Worm (Caenorhabditis elegans) whole organism, L1 larva: ENCODE results near the gene srz-11.

Source experiments
- C04F5.9 ChIP-seq: sonication (generic microtip); optimal IDR thresholded peaks from 2 replicates; lab custom pipeline; 2016; ENCODE audit warnings: missing genetic modification characterization, missing compliant biosample characterization
- C16A3.4 ChIP-seq: fragments of 150-350 bp; optimal IDR thresholded peaks from 2 replicates; lab custom pipeline; 2014; ENCODE audit warnings: missing biosample characterization, missing genetic modification characterization
- Y116A8C.19 ChIP-seq: sonication (generic microtip); optimal IDR thresholded peaks from 2 replicates; lab custom pipeline; 2016; ENCODE audit warnings: missing compliant biosample characterization, missing genetic modification characterization, borderline replicate concordance
- aha-1 ChIP-seq: fragments of 150-350 bp; optimal IDR thresholded peaks from 2 replicates; lab custom pipeline; 2014; ENCODE audit warnings: missing biosample characterization, missing genetic modification characterization
- alr-1 ChIP-seq: fragments of 200-800 bp; sonication (Bioruptor generic); optimal IDR thresholded peaks from 2 replicates; lab custom pipeline; 2018; ENCODE audit warnings: borderline replicate concordance, mild to moderate bottlenecking, missing genetic modification characterization, missing compliant biosample characterization
- ceh-8 ChIP-seq: fragments of 200-800 bp; sonication (Bioruptor generic); optimal IDR thresholded peaks from 2 replicates; lab custom pipeline; 2018; ENCODE audit warnings: mild to moderate bottlenecking, missing genetic modification characterization, moderate library complexity, missing compliant biosample characterization
- ceh-88 ChIP-seq: fragments of 200-800 bp; sonication (Bioruptor generic); IDR thresholded peaks from 2 replicates; pipeline ENCODE4 v1.3.6; 2022; ENCODE audit warnings: missing genetic modification characterization, missing compliant biosample characterization
- ceh-90 ChIP-seq: sonication (generic microtip); optimal IDR thresholded peaks from 2 replicates; lab custom pipeline; 2016; ENCODE audit warnings: missing genetic modification characterization, missing compliant biosample characterization
- ces-1 ChIP-seq: fragments of 150-350 bp; optimal IDR thresholded peaks from 2 replicates; lab custom pipeline; 2014; ENCODE audit warnings: missing biosample characterization, missing genetic modification reagents, missing genetic modification characterization
- dsc-1 ChIP-seq: sonication (generic microtip); optimal IDR thresholded peaks from 2 replicates; lab custom pipeline; 2016; ENCODE audit warnings: mild to moderate bottlenecking, missing genetic modification characterization, missing compliant biosample characterization
- efl-3 ChIP-seq: fragments of 200-800 bp; sonication (Bioruptor generic); optimal IDR thresholded peaks from 2 replicates; lab custom pipeline; 2018; ENCODE audit warnings: mild to moderate bottlenecking, missing genetic modification characterization, missing compliant biosample characterization
- egl-27 ChIP-seq, 2 experiments: fragments of 150-350 bp in 1 of 2; sonication (generic microtip); optimal IDR thresholded peaks; 3 replicates each; lab custom pipeline; 2017 to 2018; ENCODE audit warnings: missing biosample characterization in 2 of 2, missing genetic modification characterization in 2 of 2, missing genetic modification reagents in 2 of 2
- elt-2 ChIP-seq: sonication (generic microtip); optimal IDR thresholded peaks from 2 replicates; lab custom pipeline; 2016; ENCODE audit warnings: missing genetic modification characterization, mild to moderate bottlenecking, inconsistent platforms, missing compliant biosample characterization, missing genetic modification reagents
- fkh-10 ChIP-seq: sonication (generic microtip); optimal IDR thresholded peaks from 2 replicates; lab custom pipeline; 2017; ENCODE audit warnings: missing biosample characterization, missing genetic modification reagents, missing genetic modification characterization
- fkh-4 ChIP-seq: sonication (generic microtip); optimal IDR thresholded peaks from 2 replicates; lab custom pipeline; 2016; ENCODE audit warnings: missing compliant biosample characterization, missing genetic modification characterization, borderline replicate concordance
- fkh-8 ChIP-seq: sonication (generic microtip); optimal IDR thresholded peaks from 2 replicates; lab custom pipeline; 2016; ENCODE audit warnings: mild to moderate bottlenecking, missing genetic modification characterization, missing compliant biosample characterization
- fos-1 ChIP-seq: fragments of 150-350 bp; optimal IDR thresholded peaks from 2 replicates; lab custom pipeline; 2014; ENCODE audit warnings: missing biosample characterization, missing genetic modification characterization
- grh-1 ChIP-seq: fragments of 200-800 bp; sonication (Bioruptor generic); IDR thresholded peaks from 2 replicates; pipeline ENCODE4 v1.3.6; 2022; ENCODE audit warnings: missing genetic modification reagents, missing genetic modification characterization, missing compliant biosample characterization
- hlh-4 ChIP-seq: sonication (generic microtip); optimal IDR thresholded peaks from 2 replicates; lab custom pipeline; 2016; ENCODE audit warnings: mild to moderate bottlenecking, missing genetic modification characterization, missing compliant biosample characterization
- irx-1 ChIP-seq: sonication (generic microtip); optimal IDR thresholded peaks from 2 replicates; lab custom pipeline; 2016; ENCODE audit warnings: missing genetic modification characterization, missing compliant biosample characterization
- isw-1 ChIP-seq: fragments of 200-800 bp; sonication (Bioruptor generic); IDR thresholded peaks from 2 replicates; pipeline ENCODE4 v1.3.6; 2022; ENCODE audit warnings: missing genetic modification characterization, missing compliant biosample characterization
- lin-35 ChIP-seq, 2 experiments: fragments of 150-350 bp; optimal IDR thresholded peaks; 2 replicates each; lab custom pipeline; 2014; ENCODE audit warnings: missing biosample characterization in 2 of 2, missing genetic modification characterization in 2 of 2, missing genetic modification reagents in 2 of 2
- lin-39 ChIP-seq: fragments of 150-350 bp; optimal IDR thresholded peaks from 2 replicates; lab custom pipeline; 2014; ENCODE audit warnings: missing biosample characterization, missing genetic modification reagents, missing genetic modification characterization
- mab-9 ChIP-seq: fragments of 200-800 bp; sonication (Bioruptor generic); IDR thresholded peaks from 2 replicates; pipeline ENCODE4 v1.3.6; 2022; ENCODE audit warnings: missing genetic modification reagents, missing genetic modification characterization, missing compliant biosample characterization
- mdl-1 ChIP-seq, 2 experiments: fragments of 150-350 bp; optimal IDR thresholded peaks; 2 replicates each; lab custom pipeline; 2014 to 2017; ENCODE audit warnings: missing biosample characterization in 2 of 2, missing genetic modification characterization in 2 of 2, inconsistent platforms in 1 of 2
- mef-2 ChIP-seq: fragments of 150-350 bp; optimal IDR thresholded peaks from 2 replicates; lab custom pipeline; 2014; ENCODE audit warnings: missing biosample characterization, missing genetic modification characterization
- nhr-11 ChIP-seq: fragments of 150-350 bp; optimal IDR thresholded peaks from 2 replicates; lab custom pipeline; 2014; ENCODE audit warnings: missing biosample characterization, missing genetic modification characterization
- nhr-12 ChIP-seq: sonication (generic microtip); optimal IDR thresholded peaks from 2 replicates; lab custom pipeline; 2017; ENCODE audit warnings: missing biosample characterization, missing genetic modification characterization
- nhr-19 ChIP-seq: fragments of 200-800 bp; sonication (Bioruptor generic); conservative IDR thresholded peaks from 2 replicates; pipeline ENCODE4 v1.3.6; 2022; ENCODE audit warnings: missing genetic modification characterization, missing compliant biosample characterization
- nhr-28 ChIP-seq: fragments of 150-350 bp; optimal IDR thresholded peaks from 2 replicates; lab custom pipeline; 2014; ENCODE audit warnings: missing biosample characterization, missing genetic modification characterization
- nhr-77 ChIP-seq: fragments of 150-350 bp; optimal IDR thresholded peaks from 2 replicates; lab custom pipeline; 2014; ENCODE audit warnings: missing biosample characterization, missing genetic modification characterization
- nhr-84 ChIP-seq: sonication (generic microtip); optimal IDR thresholded peaks from 2 replicates; lab custom pipeline; 2017; ENCODE audit warnings: missing biosample characterization, missing genetic modification characterization
- nhr-85 ChIP-seq: sonication (generic microtip); peaks from one replicate; lab custom pipeline; 2016; ENCODE audit warnings: missing genetic modification characterization, inconsistent platforms, missing compliant biosample characterization
- pag-3 ChIP-seq: sonication (generic microtip); optimal IDR thresholded peaks from 2 replicates; lab custom pipeline; 2017; ENCODE audit warnings: missing genetic modification characterization, mild to moderate bottlenecking, missing compliant biosample characterization, antibody characterized with exemption, borderline replicate concordance; ENCODE audit not compliant: insufficient read depth
- pax-3 ChIP-seq: fragments of 200-800 bp; sonication (Bioruptor generic); optimal IDR thresholded peaks from 2 replicates; lab custom pipeline; 2018; ENCODE audit warnings: mild to moderate bottlenecking, missing genetic modification characterization, moderate library complexity, missing compliant biosample characterization
- rnt-1 ChIP-seq: sonication (generic microtip); optimal IDR thresholded peaks from 2 replicates; lab custom pipeline; 2016; ENCODE audit warnings: mild to moderate bottlenecking, missing genetic modification characterization, moderate library complexity, missing compliant biosample characterization
- snpc-4 ChIP-seq: fragments of 150-350 bp; optimal IDR thresholded peaks from 2 replicates; lab custom pipeline; 2014; ENCODE audit warnings: missing biosample characterization, missing genetic modification characterization
- sup-37 ChIP-seq: fragments of 200-800 bp; sonication (Bioruptor generic); optimal IDR thresholded peaks from 2 replicates; lab custom pipeline; 2018; ENCODE audit warnings: mild to moderate bottlenecking, missing genetic modification characterization, missing compliant biosample characterization
- swsn-7 ChIP-seq: sonication (generic microtip); optimal IDR thresholded peaks from 2 replicates; lab custom pipeline; 2016; ENCODE audit warnings: missing genetic modification characterization, missing compliant biosample characterization
- unc-130 ChIP-seq: fragments of 150-350 bp; optimal IDR thresholded peaks from 2 replicates; lab custom pipeline; 2017; ENCODE audit warnings: missing biosample characterization, missing genetic modification characterization, inconsistent platforms
- unc-30 ChIP-seq: sonication (generic microtip); optimal IDR thresholded peaks from 2 replicates; lab custom pipeline; 2017; ENCODE audit warnings: missing biosample characterization, missing genetic modification characterization
- unc-62 ChIP-seq: fragments of 150-350 bp; optimal IDR thresholded peaks from 2 replicates; lab custom pipeline; 2014; ENCODE audit warnings: missing biosample characterization, missing genetic modification reagents, missing genetic modification characterization
- unc-98 ChIP-seq: fragments of 200-800 bp; sonication (Bioruptor generic); IDR thresholded peaks from 2 replicates; pipeline ENCODE4 v1.3.6; 2022; ENCODE audit warnings: missing genetic modification characterization, missing compliant biosample characterization
- xbp-1 ChIP-seq: sonication (generic microtip); optimal IDR thresholded peaks from 2 replicates; lab custom pipeline; 2016; ENCODE audit warnings: missing genetic modification characterization, missing compliant biosample characterization
- zag-1 ChIP-seq: fragments of 150-350 bp; optimal IDR thresholded peaks from 2 replicates; lab custom pipeline; 2014; ENCODE audit warnings: missing biosample characterization, missing genetic modification characterization
- zip-4 ChIP-seq: fragments of 200-800 bp; sonication (Bioruptor generic); optimal IDR thresholded peaks from 2 replicates; lab custom pipeline; 2018; ENCODE audit warnings: mild to moderate bottlenecking, missing genetic modification characterization, moderate library complexity, missing compliant biosample characterization

The srz-11 gene

DNA sequence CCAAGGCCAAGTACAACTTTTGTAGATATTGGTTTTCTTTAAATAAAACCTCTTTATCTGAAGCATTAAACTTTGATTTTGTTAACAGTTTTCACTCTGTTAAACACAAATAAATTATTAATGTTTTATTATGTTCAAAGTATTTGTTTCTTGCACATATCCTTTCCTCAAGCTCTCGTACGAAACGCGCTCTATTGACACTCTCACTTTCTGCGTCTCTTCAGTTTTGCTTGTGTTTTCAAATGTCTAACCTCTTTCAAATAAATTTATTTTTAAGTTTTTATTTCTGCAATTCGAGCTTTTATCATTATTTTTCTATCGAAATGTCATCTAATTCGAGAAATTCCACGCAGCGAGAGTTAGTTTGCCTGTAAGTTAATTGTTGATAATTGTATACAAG, 19.1 kb upstream of the srz-11 start, which contains the start of gene K08F9.4 (continued):
- TF ChIP-seq hlh-4 (tag; lab: Kevin White, UChicago) (no peak), ceh-90 (tag; lab: Kevin White, UChicago) (no peak), fkh-4 (tag; lab: Kevin White, UChicago) (no peak), elt-2 (no peak), ceh-88 (GFP tag; lab: Robert Waterston, UW) (no peak), alr-1 (no peak), unc-62 (GFP tag; lab: Kevin White, UChicago) (no peak), unc-130 (tag; lab: Kevin White, UChicago) (peak; percentile 70), Y116A8C.19 (tag; lab: Kevin White, UChicago) (no peak), C16A3.4 (tag; lab: Kevin White, UChicago) (peak; percentile 84), pax-3 (no peak), mdl-1 (tag; optimal IDR thresholded peaks at IDR 0.05; lab: Kevin White, UChicago) (no peak), unc-30 (no peak), efl-3 (GFP tag; lab: Kevin White, UChicago) (no peak), nhr-12 (tag; lab: Kevin White, UChicago) (no peak), aha-1 (no peak), C04F5.9 (tag; lab: Kevin White, UChicago) (no peak), nhr-19 (no peak), unc-98 (GFP tag; lab: Robert Waterston, UW) (no peak), nhr-77 (no peak), nhr-85 (tag; lab: Kevin White, UChicago) (peak; percentile 89), fkh-8 (peak; percentile 13), mef-2 (tag; lab: Kevin White, UChicago) (no peak), dsc-1 (tag; lab: Kevin White, UChicago) (no peak), fkh-10 (GFP tag; lab: Kevin White, UChicago) (no peak), xbp-1 (tag; lab: Kevin White, UChicago) (peak; percentile 63), nhr-11 (tag; lab: Kevin White, UChicago) (no peak), isw-1 (GFP tag; lab: Robert Waterston, UW) (no peak), mab-9 (GFP tag; lab: Robert Waterston, UW) (no peak), irx-1 (tag; lab: Kevin White, UChicago) (peak; percentile 0), zip-4 (GFP tag; lab: Kevin White, UChicago) (no peak), grh-1 (peak; percentile 31; the same call in 1 of the 2 replicates), lin-39 (tag; lab: Kevin White, UChicago) (no peak), snpc-4 (tag; lab: Kevin White, UChicago) (peak; percentile 72), nhr-84 (tag; lab: Kevin White, UChicago) (no peak), pag-3 (tag; lab: Kevin White, UChicago) (no peak), egl-27 (tag; optimal IDR thresholded peaks at IDR 0.05; lab: Kevin White, UChicago) (no peak), rnt-1 (tag; lab: Kevin White, UChicago) (peak; percentile 73), fos-1 (tag; lab: Kevin White, UChicago) (no peak)

DNA sequence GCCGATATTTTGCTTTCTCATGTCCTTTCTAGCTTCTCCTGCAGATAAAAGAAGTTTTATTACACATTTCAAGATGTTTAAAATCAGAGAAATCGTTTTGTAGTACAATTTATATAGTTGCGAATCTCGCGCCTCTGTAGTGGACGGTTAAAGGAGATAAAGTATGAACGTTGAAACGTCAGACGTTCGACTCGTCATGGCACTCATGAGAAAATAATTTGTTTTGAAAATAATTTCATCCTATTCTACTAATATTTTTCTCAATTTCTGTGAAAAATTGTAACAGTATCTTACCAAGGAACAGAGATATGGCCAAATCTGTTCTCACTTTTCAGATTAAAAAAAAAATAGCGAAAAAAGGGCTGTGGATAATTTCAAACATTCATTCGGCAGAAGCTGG, 15.1 kb upstream of the srz-11 start, which contains the start of gene T09F5.20:
T09F5.20 (minus strand) TSS at position 101 of the 400 bp plus-strand sequence.
- no peak for TF ChIP-seq sup-37 (GFP tag; lab: Kevin White, UChicago)
- TF ChIP-seq ceh-8: no peak
- no peak for TF ChIP-seq swsn-7 (tag; lab: Kevin White, UChicago)
- no peak for TF ChIP-seq ces-1 (GFP tag; lab: Kevin White, UChicago)
- no peak for TF ChIP-seq irx-1 (tag; lab: Kevin White, UChicago)
- TF ChIP-seq lin-35 (GFP tag; optimal IDR thresholded peaks at IDR 0.05; lab: Kevin White, UChicago): no peak
- no peak for TF ChIP-seq zag-1
- TF ChIP-seq nhr-28 (tag; lab: Kevin White, UChicago): no peak
